Fruit fly (Drosophila melanogaster): ENCODE data around the gene CG14826.

DNA sequence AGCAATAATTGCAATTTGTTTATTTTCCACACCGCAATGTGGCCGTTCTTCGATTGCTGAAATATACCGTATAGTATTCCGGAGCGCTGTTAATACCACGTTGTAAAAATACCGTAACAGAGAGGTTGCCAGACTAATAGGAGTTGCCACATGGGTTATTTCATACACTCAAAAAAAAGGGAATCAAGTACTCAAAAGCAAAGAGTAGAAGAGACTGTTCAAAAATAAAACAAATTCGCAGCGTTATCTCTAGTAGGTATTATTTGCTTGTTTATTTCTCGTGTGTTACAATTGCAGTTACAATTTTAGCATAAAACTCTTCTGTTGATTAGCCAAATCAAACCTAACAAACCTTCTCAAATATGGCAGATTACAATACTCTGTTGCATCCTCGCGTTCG is 16.2 kb downstream of the CG14826 start, which contains the start of gene MED4:
- TF ChIP-seq CG34367 (tag; optimal IDR thresholded peaks at IDR 0.05) (peak; percentile 65), CG15710 (tag; optimal IDR thresholded peaks at IDR 0.05) (peak; percentile 71)

All from whole organism, pupa.